Worm (Caenorhabditis elegans): ENCODE data around the gene F46B3.7.

Gene F46B3.7

ce11 chrV:20580511-20581040 lies 38.0 kb downstream of the F46B3.7 start, which contains the start of gene F26F2.7 (continued):
- TF ChIP-seq Y116A8C.19 (tag; optimal IDR thresholded peaks at IDR 0.05; ENCODE audit: borderline replicate concordance) (no peak), lin-35 (GFP tag; optimal IDR thresholded peaks at IDR 0.05) (peak; percentile 76 to 84), skn-1 (tag; optimal IDR thresholded peaks at IDR 0.05) (peak; percentile 57), ceh-8 (GFP tag; optimal IDR thresholded peaks at IDR 0.05) (peak; percentile 30), egl-27 (tag; optimal IDR thresholded peaks at IDR 0.05) (no peak), unc-86 (tag; optimal IDR thresholded peaks at IDR 0.05) (peak; percentile 79), lsy-2 (tag; optimal IDR thresholded peaks at IDR 0.05) (peak; percentile 89 to 91), nhr-12 (tag; optimal IDR thresholded peaks at IDR 0.05) (no peak), grh-1 (GFP tag; IDR thresholded peaks at IDR 0.05) (peak; percentile 66; the same call in 1 of the 2 replicates), efl-3 (GFP tag; optimal IDR thresholded peaks at IDR 0.05) (peak; percentile 46), aha-1 (tag; optimal IDR thresholded peaks at IDR 0.05) (peak; percentile 29), rnt-1 (tag; optimal IDR thresholded peaks at IDR 0.05) (no peak), ces-1 (GFP tag; optimal IDR thresholded peaks at IDR 0.05) (no peak), zip-4 (GFP tag; optimal IDR thresholded peaks at IDR 0.05) (peak; percentile 72), unc-130 (tag; optimal IDR thresholded peaks at IDR 0.05) (peak; percentile 86), efl-1 (optimal IDR thresholded peaks at IDR 0.05) (peak; percentile 64 to 73), efl-1 (GFP tag; optimal IDR thresholded peaks at IDR 0.05 in 1 of 2) (peak; percentile 75 to 96), F16B12.6 (tag; optimal IDR thresholded peaks at IDR 0.05) (peak; percentile 53), xbp-1 (tag; optimal IDR thresholded peaks at IDR 0.05) (peak; percentile 89), nhr-76 (tag; optimal IDR thresholded peaks at IDR 0.05) (no peak), swsn-7 (tag; optimal IDR thresholded peaks at IDR 0.05) (peak; percentile 90), hlh-17 (GFP tag; optimal IDR thresholded peaks at IDR 0.05; ENCODE audit: borderline replicate concordance) (no peak), sup-37 (GFP tag; optimal IDR thresholded peaks at IDR 0.05) (peak; percentile 30), zag-1 (tag; optimal IDR thresholded peaks at IDR 0.05) (no peak), ceh-82 (tag; optimal IDR thresholded peaks at IDR 0.05) (peak; percentile 61 to 80 (median 70)), hpl-2 (GFP tag; optimal IDR thresholded peaks at IDR 0.05) (no peak), irx-1 (tag; optimal IDR thresholded peaks at IDR 0.05) (peak; percentile 88), lin-39 (tag; optimal IDR thresholded peaks at IDR 0.05) (peak; percentile 80), ets-5 (GFP tag; IDR thresholded peaks at IDR 0.05) (no peak), C34B4.2 (tag; optimal IDR thresholded peaks at IDR 0.05) (no peak), ceh-88 (GFP tag; IDR thresholded peaks at IDR 0.05) (peak; percentile 70), mab-9 (GFP tag; IDR thresholded peaks at IDR 0.05) (peak; percentile 45; the same call in 1 of the 2 replicates), tbx-2 (tag; optimal IDR thresholded peaks at IDR 0.05) (peak; percentile 89), aly-2 (tag; optimal IDR thresholded peaks at IDR 0.05) (no peak), hlh-4 (tag; optimal IDR thresholded peaks at IDR 0.05) (peak; percentile 3), C04F5.9 (tag; optimal IDR thresholded peaks at IDR 0.05) (peak; percentile 64), snpc-4 (tag; optimal IDR thresholded peaks at IDR 0.05) (peak; percentile 81), ztf-11 (tag; optimal IDR thresholded peaks at IDR 0.05) (peak in 1 of 2 experiments; percentile 67), nhr-84 (tag; optimal IDR thresholded peaks at IDR 0.05) (no peak), blmp-1 (tag; optimal IDR thresholded peaks at IDR 0.05) (peak; percentile 11), dpl-1 (GFP tag; optimal IDR thresholded peaks at IDR 0.05) (peak; percentile 65 to 81 (median 79)), sptf-1 (tag; optimal IDR thresholded peaks at IDR 0.05) (no peak), lin-13 (GFP tag; optimal IDR thresholded peaks at IDR 0.05) (peak; percentile 80), fkh-10 (GFP tag; optimal IDR thresholded peaks at IDR 0.05) (peak; percentile 17)

ce11 chrV:20579534-20579933 lies 39.0 kb downstream of the F46B3.7 start, which contains the start of gene F26F2.8:
TSS of gene F26F2.8 (plus strand) at chrV:20579546.
- TF ChIP-seq efl-1 (optimal IDR thresholded peaks at IDR 0.05) (no peak), efl-1 (GFP tag; optimal IDR thresholded peaks at IDR 0.05 in 1 of 2) (peak in 1 of 2 experiments; percentile 66), lsy-2 (tag; optimal IDR thresholded peaks at IDR 0.05) (no peak)

All from whole organism, L1 larva.